Fruit fly (Drosophila melanogaster) whole organism, embryonic: Measurements from ENCODE around the gene Jhbp2.

Experiments used
- Atf-2 ChIP-seq: fragments of 200-800 bp; sonication (Bioruptor generic); optimal IDR thresholded peaks from 2 replicates; lab custom pipeline; 2016; ENCODE audit warnings: missing biosample characterization, missing genetic modification characterization
- CG10274 ChIP-seq: fragments of 200-800 bp; sonication (Bioruptor generic); optimal IDR thresholded peaks from 3 replicates; lab custom pipeline; 2017; ENCODE audit warnings: missing biosample characterization, mild to moderate bottlenecking, missing genetic modification characterization
- CG10462 ChIP-seq: fragments of 200-800 bp; sonication (Bioruptor generic); optimal IDR thresholded peaks from 2 replicates; lab custom pipeline; 2016; ENCODE audit warnings: missing biosample characterization, missing genetic modification characterization
- CG11695 ChIP-seq: fragments of 200-800 bp; sonication (Bioruptor generic); IDR thresholded peaks from 3 replicates; pipeline ENCODE4 v1.3.6; 2022; ENCODE audit warnings: missing biosample characterization, missing genetic modification characterization
- CG12236 ChIP-seq: fragments of 200-800 bp; sonication (Bioruptor generic); optimal IDR thresholded peaks from 2 replicates; lab custom pipeline; 2016; ENCODE audit warnings: missing biosample characterization, missing genetic modification characterization
- CG12659 ChIP-seq: fragments of 200-800 bp; sonication (Bioruptor generic); optimal IDR thresholded peaks from 3 replicates; lab custom pipeline; 2017; ENCODE audit warnings: mild to moderate bottlenecking, missing biosample characterization, missing genetic modification reagents, missing genetic modification characterization
- CG13624 ChIP-seq: fragments of 200-800 bp; sonication (Bioruptor generic); optimal IDR thresholded peaks from 2 replicates; lab custom pipeline; 2016; ENCODE audit warnings: missing biosample characterization, missing genetic modification characterization
- CG1832 ChIP-seq: fragments of 200-800 bp; sonication (Bioruptor generic); optimal IDR thresholded peaks from 2 replicates; lab custom pipeline; 2017; ENCODE audit warnings: missing biosample characterization, mild to moderate bottlenecking, missing genetic modification characterization, inconsistent platforms
- CG18619 ChIP-seq: fragments of 200-800 bp; sonication (Bioruptor generic); optimal IDR thresholded peaks from 3 replicates; lab custom pipeline; 2017; ENCODE audit warnings: missing biosample characterization, mild to moderate bottlenecking, missing genetic modification characterization
- CG18764 ChIP-seq: fragments of 200-800 bp; sonication (Bioruptor generic); optimal IDR thresholded peaks from 3 replicates; lab custom pipeline; 2016; ENCODE audit warnings: missing biosample characterization, missing genetic modification characterization
- CG2129 ChIP-seq: fragments of 200-800 bp; sonication (Bioruptor generic); IDR thresholded peaks from 2 replicates; pipeline ENCODE4 v1.3.6; 2022; ENCODE audit warnings: missing biosample characterization, missing genetic modification characterization; ENCODE audit not compliant: partially characterized antibody
- CG34376 ChIP-seq: fragments of 200-800 bp; sonication (Bioruptor generic); optimal IDR thresholded peaks from 2 replicates; lab custom pipeline; 2018; ENCODE audit warnings: missing biosample characterization, mild to moderate bottlenecking, missing genetic modification characterization
- CG34422 ChIP-seq: fragments of 200-800 bp; sonication (Bioruptor generic); IDR thresholded peaks from 3 replicates; pipeline ENCODE4 v1.3.6; 2022; ENCODE audit warnings: missing biosample characterization, missing genetic modification characterization
- CG4707 ChIP-seq: fragments of 200-800 bp; sonication (Bioruptor generic); optimal IDR thresholded peaks from 2 replicates; lab custom pipeline; 2018; ENCODE audit warnings: missing biosample characterization, mild to moderate bottlenecking, missing genetic modification characterization, moderate library complexity
- CG6175 ChIP-seq: fragments of 200-800 bp; sonication (Bioruptor generic); IDR thresholded peaks from 3 replicates; pipeline ENCODE4 v1.3.6; 2022; ENCODE audit warnings: missing biosample characterization, missing genetic modification characterization
- CG9876 ChIP-seq: fragments of 200-800 bp; sonication (Bioruptor generic); optimal IDR thresholded peaks from 2 replicates; lab custom pipeline; 2016; ENCODE audit warnings: missing biosample characterization, missing genetic modification characterization
- Chrac-16 ChIP-seq: fragments of 200-800 bp; sonication (Bioruptor generic); optimal IDR thresholded peaks from 3 replicates; lab custom pipeline; 2016; ENCODE audit warnings: missing biosample characterization, missing genetic modification characterization
- Doc3 ChIP-seq: fragments of 200-800 bp; sonication (Bioruptor generic); IDR thresholded peaks from 3 replicates; pipeline ENCODE4 v1.3.6; 2022; ENCODE audit warnings: missing biosample characterization, missing genetic modification characterization; ENCODE audit not compliant: partially characterized antibody
- Drgx ChIP-seq: fragments of 200-800 bp; sonication (Bioruptor generic); IDR thresholded peaks from 2 replicates; pipeline ENCODE4 v1.3.6; 2022; ENCODE audit warnings: missing biosample characterization, missing genetic modification characterization
- Ets65A ChIP-seq: fragments of 200-800 bp; sonication (Bioruptor generic); peaks from one replicate; lab custom pipeline; 2016; ENCODE audit warnings: missing biosample characterization, missing genetic modification characterization
- Gug ChIP-seq: fragments of 200-800 bp; sonication (Bioruptor generic); IDR thresholded peaks from 4 replicates; pipeline ENCODE4 v1.3.6; 2022; ENCODE audit warnings: missing biosample characterization, missing genetic modification characterization
- H2.0 ChIP-seq: fragments of 200-800 bp; sonication (Bioruptor generic); IDR thresholded peaks from 2 replicates; pipeline ENCODE4 v1.3.6; 2022; ENCODE audit warnings: missing biosample characterization, missing genetic modification characterization
- HHEX ChIP-seq: fragments of 200-800 bp; sonication (Bioruptor generic); optimal IDR thresholded peaks from 3 replicates; lab custom pipeline; 2017; ENCODE audit warnings: missing biosample characterization, mild to moderate bottlenecking, missing genetic modification characterization, missing genetic modification reagents
- HLH3B ChIP-seq: fragments of 200-800 bp; sonication (Bioruptor generic); IDR thresholded peaks from 2 replicates; pipeline ENCODE4 v1.3.6; 2022; ENCODE audit warnings: missing biosample characterization, missing genetic modification characterization
- HLHmδ ChIP-seq: fragments of 200-800 bp; sonication (Bioruptor generic); optimal IDR thresholded peaks from 2 replicates; lab custom pipeline; 2018; ENCODE audit warnings: missing biosample characterization, mild to moderate bottlenecking, missing genetic modification characterization, moderate library complexity
- HmgD ChIP-seq: fragments of 200-800 bp; sonication (Bioruptor generic); optimal IDR thresholded peaks from 3 replicates; lab custom pipeline; 2016; ENCODE audit warnings: missing biosample characterization, missing genetic modification characterization
- Meics ChIP-seq: fragments of 200-800 bp; sonication (Bioruptor generic); optimal IDR thresholded peaks from 2 replicates; lab custom pipeline; 2017; ENCODE audit warnings: missing biosample characterization, mild to moderate bottlenecking, missing genetic modification characterization
- Myb ChIP-seq: fragments of 200-800 bp; sonication (Bioruptor generic); optimal IDR thresholded peaks from 2 replicates; lab custom pipeline; 2016; ENCODE audit warnings: missing biosample characterization, missing genetic modification characterization
- Sox102F ChIP-seq: fragments of 200-800 bp; sonication (Bioruptor generic); optimal IDR thresholded peaks from 2 replicates; lab custom pipeline; 2018; ENCODE audit warnings: missing biosample characterization, mild to moderate bottlenecking, missing genetic modification characterization, moderate library complexity
- Tbp ChIP-seq: fragments of >200 bp; optimal IDR thresholded peaks from 2 replicates; lab custom pipeline; 2018; ENCODE audit warnings: missing biosample characterization, missing genetic modification characterization
- aop ChIP-seq: fragments of 200-800 bp; sonication (Bioruptor generic); IDR thresholded peaks from 2 replicates; pipeline ENCODE4 v1.3.6; 2022; ENCODE audit warnings: missing biosample characterization, missing genetic modification characterization
- ash1 ChIP-seq: fragments of 200-800 bp; sonication (Bioruptor generic); optimal IDR thresholded peaks from 2 replicates; lab custom pipeline; 2018; ENCODE audit warnings: missing biosample characterization, mild to moderate bottlenecking, missing genetic modification characterization
- ci ChIP-seq: fragments of 200-800 bp; sonication (Bioruptor generic); IDR thresholded peaks from 3 replicates; pipeline ENCODE4 v1.3.6; 2022; ENCODE audit warnings: missing biosample characterization, missing genetic modification characterization
- crol ChIP-seq: fragments of 200-800 bp; sonication (Bioruptor generic); IDR thresholded peaks from 2 replicates; pipeline ENCODE4 v1.3.6; 2022; ENCODE audit warnings: missing biosample characterization, missing genetic modification characterization
- dan ChIP-seq: fragments of 200-800 bp; sonication (Bioruptor generic); IDR thresholded peaks from 2 replicates; pipeline ENCODE4 v1.3.6; 2022; ENCODE audit warnings: missing biosample characterization, missing genetic modification characterization
- dm ChIP-seq: fragments of 200-800 bp; sonication (Bioruptor generic); optimal IDR thresholded peaks from 3 replicates; lab custom pipeline; 2016; ENCODE audit warnings: missing biosample characterization, missing genetic modification characterization
- dmrt11E ChIP-seq: fragments of 200-800 bp; sonication (Bioruptor generic); optimal IDR thresholded peaks from 3 replicates; lab custom pipeline; 2018; ENCODE audit warnings: missing biosample characterization, mild to moderate bottlenecking, missing genetic modification characterization, moderate library complexity
- dysf ChIP-seq: fragments of 200-800 bp; sonication (Bioruptor generic); IDR thresholded peaks from 3 replicates; pipeline ENCODE4 v1.3.6; 2022; ENCODE audit warnings: missing biosample characterization, missing genetic modification characterization
- lilli ChIP-seq: fragments of 200-800 bp; sonication (Bioruptor generic); optimal IDR thresholded peaks from 3 replicates; lab custom pipeline; 2016; ENCODE audit warnings: missing biosample characterization, missing genetic modification characterization
- oc ChIP-seq: fragments of 200-800 bp; sonication (Bioruptor generic); optimal IDR thresholded peaks from 2 replicates; lab custom pipeline; 2018; ENCODE audit warnings: missing biosample characterization, mild to moderate bottlenecking, missing genetic modification characterization, moderate library complexity
- onecut ChIP-seq: fragments of 200-800 bp; sonication (Bioruptor generic); IDR thresholded peaks from 2 replicates; pipeline ENCODE4 v1.3.6; 2022; ENCODE audit warnings: missing biosample characterization, missing genetic modification characterization
- pb ChIP-seq: fragments of 200-800 bp; sonication (Bioruptor generic); optimal IDR thresholded peaks from 3 replicates; lab custom pipeline; 2016; ENCODE audit warnings: missing biosample characterization, missing genetic modification characterization
- pfk ChIP-seq: fragments of 200-800 bp; sonication (Bioruptor generic); optimal IDR thresholded peaks from 2 replicates; lab custom pipeline; 2018; ENCODE audit warnings: missing biosample characterization, mild to moderate bottlenecking, missing genetic modification characterization, moderate library complexity
- ro ChIP-seq: fragments of 200-800 bp; sonication (Bioruptor generic); IDR thresholded peaks from 2 replicates; pipeline ENCODE4 v1.3.6; 2022; ENCODE audit warnings: missing biosample characterization, missing genetic modification characterization
- so ChIP-seq: fragments of 200-800 bp; sonication (Bioruptor generic); IDR thresholded peaks from 3 replicates; pipeline ENCODE4 v1.3.6; 2022; ENCODE audit warnings: missing biosample characterization, missing genetic modification characterization
- ssp ChIP-seq: fragments of 200-800 bp; sonication (Bioruptor generic); IDR thresholded peaks from 2 replicates; pipeline ENCODE4 v1.3.6; 2022; ENCODE audit warnings: missing biosample characterization, missing genetic modification characterization
- tll ChIP-seq, 2 experiments: fragments of 200-800 bp in 1 of 2; fragments of >200 bp in 1 of 2; sonication (Bioruptor generic) in 1 of 2; optimal IDR thresholded peaks; 2 replicates each; lab custom pipeline; 2017 to 2019; ENCODE audit warnings: missing biosample characterization in 2 of 2, missing genetic modification characterization in 2 of 2, mild to moderate bottlenecking in 1 of 2, moderate library complexity in 1 of 2
- ttk ChIP-seq: fragments of 200-800 bp; sonication (Bioruptor generic); IDR thresholded peaks from 2 replicates; pipeline ENCODE4 v2.1.2; 2022; ENCODE audit warnings: missing biosample characterization, missing genetic modification characterization
- vnd ChIP-seq: fragments of 200-800 bp; sonication (Bioruptor generic); IDR thresholded peaks from 3 replicates; pipeline ENCODE4 v1.3.6; 2022; ENCODE audit warnings: missing biosample characterization, missing genetic modification characterization; ENCODE audit not compliant: partially characterized antibody
- wek ChIP-seq: fragments of 200-800 bp; sonication (Bioruptor generic); optimal IDR thresholded peaks from 3 replicates; lab custom pipeline; 2018; ENCODE audit warnings: missing biosample characterization, mild to moderate bottlenecking, missing genetic modification characterization, moderate library complexity
- zen ChIP-seq: fragments of 200-800 bp; sonication (Bioruptor generic); optimal IDR thresholded peaks from 3 replicates; lab custom pipeline; 2018; ENCODE audit warnings: missing biosample characterization, mild to moderate bottlenecking, missing genetic modification characterization, moderate library complexity

The Jhbp2 gene

DNA sequence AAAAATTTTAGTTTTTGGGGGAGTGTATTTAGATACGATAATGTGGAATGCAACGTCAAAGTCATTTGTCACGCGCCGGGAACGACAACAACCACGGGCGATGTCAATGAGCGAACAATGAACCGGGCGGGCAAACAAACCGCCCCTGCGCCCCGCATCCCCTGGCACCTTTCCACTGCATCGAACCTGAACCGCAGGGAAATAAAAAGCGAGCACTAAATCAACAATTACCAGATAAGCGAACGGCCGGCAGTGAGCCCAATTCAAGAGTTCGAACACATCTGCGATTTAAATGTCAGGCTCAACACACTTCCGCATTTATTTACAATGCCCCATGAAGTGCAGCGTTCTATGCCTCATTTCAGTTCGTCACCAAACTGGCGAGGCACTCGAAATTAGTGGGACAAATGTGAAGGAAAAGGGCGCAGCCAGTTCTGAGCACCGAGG is 35.4 kb upstream of the Jhbp2 start (continued):
- TF ChIP-seq zen (no peak), vnd (GFP tag; lab: Robert Waterston, UW) (peak; percentile 19; the same call in 1 of the 3 replicates), CG13624 (GFP tag; lab: Kevin White, UChicago) (no peak), H2.0 (GFP tag; lab: Robert Waterston, UW) (no peak), Sox102F (GFP tag; lab: Kevin White, UChicago) (peak; percentile 4), dm (GFP tag; lab: Kevin White, UChicago) (no peak), CG1832 (GFP tag; lab: Kevin White, UChicago) (no peak), CG12236 (GFP tag; lab: Kevin White, UChicago) (no peak), CG10462 (no peak), HmgD (GFP tag; lab: Kevin White, UChicago) (no peak), dan (no peak), tll (GFP tag; optimal IDR thresholded peaks at IDR 0.05; lab: Kevin White, UChicago) (peak in 1 of 2 experiments; percentile 85), CG34422 (GFP tag; lab: Robert Waterston, UW) (0 out of 3 replicates have a peak, but pooled peaks have one; percentile 31), HHEX (GFP tag; lab: Kevin White, UChicago) (no peak), Doc3 (no peak), pfk (GFP tag; lab: Kevin White, UChicago) (no peak), Ets65A (GFP tag; lab: Kevin White, UChicago) (no peak), Myb (GFP tag; lab: Kevin White, UChicago) (no peak), HLHmδ (GFP tag; lab: Kevin White, UChicago) (peak; percentile 93), aop (GFP tag; lab: Robert Waterston, UW) (0 out of 2 replicates have a peak, but pooled peaks have one; percentile 47), CG10274 (GFP tag; lab: Kevin White, UChicago) (no peak), wek (GFP tag; lab: Kevin White, UChicago) (peak; percentile 45), Drgx (0 out of 2 replicates have a peak, but pooled peaks have one; percentile 21), CG18764 (GFP tag; lab: Kevin White, UChicago) (no peak), Atf-2 (GFP tag; lab: Kevin White, UChicago) (no peak), Gug (GFP tag; lab: Robert Waterston, UW) (no peak), CG12659 (GFP tag; lab: Kevin White, UChicago) (no peak), ash1 (GFP tag; lab: Kevin White, UChicago) (peak; percentile 32), CG34376 (GFP tag; lab: Kevin White, UChicago) (no peak), ssp (GFP tag; lab: Robert Waterston, UW) (0 out of 2 replicates have a peak, but pooled peaks have one; percentile 11), CG6175 (no peak), dysf (GFP tag; lab: Robert Waterston, UW) (no peak), CG4707 (GFP tag; lab: Kevin White, UChicago) (peak; percentile 6), crol (GFP tag; lab: Robert Waterston, UW) (peak; percentile 97), Meics (GFP tag; lab: Kevin White, UChicago) (no peak), Tbp (no peak), ttk (GFP tag; lab: Robert Waterston, UW) (peak; percentile 15; the same call in 1 of the 2 replicates), CG11695 (GFP tag; lab: Robert Waterston, UW) (no peak), HLH3B (GFP tag; lab: Robert Waterston, UW) (0 out of 2 replicates have a peak, but pooled peaks have one; percentile 8), CG9876 (GFP tag; lab: Kevin White, UChicago) (no peak), lilli (GFP tag; lab: Kevin White, UChicago) (no peak), CG2129 (no peak), CG18619 (GFP tag; lab: Kevin White, UChicago) (no peak), ro (GFP tag; lab: Robert Waterston, UW) (no peak), so (GFP tag; lab: Robert Waterston, UW) (no peak), ci (GFP tag; lab: Robert Waterston, UW) (peak; percentile 65), oc (peak; percentile 76), Chrac-16 (GFP tag; lab: Kevin White, UChicago) (no peak), onecut (GFP tag; lab: Robert Waterston, UW) (peak; percentile 48), dmrt11E (tag; lab: Kevin White, UChicago) (no peak), pb (peak; percentile 2)
